Worm (Caenorhabditis elegans) whole organism, L1 larva: ENCODE results near the gene mpz-6.
A peak's percentile ranks its signal among the peaks of the same experiment; 100 is the strongest.

Experiments
- C16A3.4 ChIP-seq: fragments of 150-350 bp; optimal IDR thresholded peaks from 2 replicates; lab custom pipeline; 2014; ENCODE audit warnings: missing biosample characterization, missing genetic modification characterization
- hlh-17 ChIP-seq: fragments of 200-800 bp; sonication (Bioruptor generic); optimal IDR thresholded peaks from 2 replicates; lab custom pipeline; 2018; ENCODE audit warnings: missing genetic modification characterization, mild to moderate bottlenecking, missing compliant biosample characterization, moderate library complexity, borderline replicate concordance
- lin-35 ChIP-seq, 2 experiments: fragments of 150-350 bp; optimal IDR thresholded peaks; 2 replicates each; lab custom pipeline; 2014; ENCODE audit warnings: missing biosample characterization in 2 of 2, missing genetic modification characterization in 2 of 2, missing genetic modification reagents in 2 of 2
- mdl-1 ChIP-seq, 2 experiments: fragments of 150-350 bp; optimal IDR thresholded peaks; 2 replicates each; lab custom pipeline; 2014 to 2017; ENCODE audit warnings: missing biosample characterization in 2 of 2, missing genetic modification characterization in 2 of 2, inconsistent platforms in 1 of 2
- nhr-76 ChIP-seq: sonication (generic microtip); optimal IDR thresholded peaks from 2 replicates; lab custom pipeline; 2017; ENCODE audit warnings: missing biosample characterization, missing genetic modification characterization
- rnt-1 ChIP-seq: sonication (generic microtip); optimal IDR thresholded peaks from 2 replicates; lab custom pipeline; 2016; ENCODE audit warnings: mild to moderate bottlenecking, missing genetic modification characterization, moderate library complexity, missing compliant biosample characterization
- skn-1 ChIP-seq: fragments of 150-350 bp; optimal IDR thresholded peaks from 2 replicates; lab custom pipeline; 2014; ENCODE audit warnings: missing biosample characterization, missing genetic modification characterization
- sptf-1 ChIP-seq: fragments of 150-350 bp; optimal IDR thresholded peaks from 2 replicates; lab custom pipeline; 2014; ENCODE audit warnings: missing biosample characterization, missing genetic modification characterization
- unc-30 ChIP-seq: sonication (generic microtip); optimal IDR thresholded peaks from 2 replicates; lab custom pipeline; 2017; ENCODE audit warnings: missing biosample characterization, missing genetic modification characterization
- unc-86 ChIP-seq: sonication (generic microtip); optimal IDR thresholded peaks from 2 replicates; lab custom pipeline; 2016; ENCODE audit warnings: missing genetic modification characterization, missing compliant biosample characterization

DNA sequence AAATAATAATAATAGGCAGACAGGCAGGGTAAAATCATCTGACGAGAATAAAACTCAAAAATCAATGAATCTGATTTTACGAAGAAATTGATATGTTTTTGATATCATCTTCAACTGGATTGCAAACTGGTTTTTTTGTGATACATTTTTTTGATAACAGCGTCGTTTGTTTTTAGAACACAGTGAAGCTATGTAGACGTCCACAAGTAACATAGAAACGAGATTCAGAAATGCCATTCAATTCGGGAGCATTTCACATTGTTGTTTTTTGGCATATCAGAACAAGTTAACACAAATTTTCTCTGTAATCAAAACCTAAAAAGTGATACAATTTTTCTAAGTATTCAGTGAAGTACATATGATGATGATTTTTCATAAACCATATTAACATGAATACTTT is 31.3 kb upstream of the mpz-6 start, which contains the start of gene chil-13:
- peak in 1 of 2 experiments; percentile 0 for TF ChIP-seq lin-35 (GFP tag; optimal IDR thresholded peaks at IDR 0.05; lab: Kevin White, UChicago)
- no peak for TF ChIP-seq rnt-1 (tag; lab: Kevin White, UChicago)
- TF ChIP-seq skn-1: no peak
- no peak for TF ChIP-seq sptf-1 (tag; lab: Kevin White, UChicago)
- no peak for TF ChIP-seq C16A3.4 (tag; lab: Kevin White, UChicago)
- TF ChIP-seq hlh-17 (GFP tag; lab: Kevin White, UChicago): no peak
- TF ChIP-seq nhr-76: no peak
- no peak for TF ChIP-seq unc-30 (tag; lab: Kevin White, UChicago)
- TF ChIP-seq unc-86 (tag; lab: Kevin White, UChicago): no peak
- TF ChIP-seq mdl-1 (tag; optimal IDR thresholded peaks at IDR 0.05; lab: Kevin White, UChicago): no peak
